Worm (Caenorhabditis elegans) whole organism, young adult: ENCODE data around the gene K10C9.7.

Experiments
- T07F8.4 ChIP-seq: sonication (generic microtip); optimal IDR thresholded peaks from 2 replicates; lab custom pipeline; 2016; ENCODE audit warnings: mild to moderate bottlenecking, missing genetic modification characterization, moderate library complexity, missing compliant biosample characterization
- aptf-2 ChIP-seq: fragments of 200-800 bp; sonication (Bioruptor generic); conservative IDR thresholded peaks from 2 replicates; pipeline ENCODE4 v1.3.6; 2022; ENCODE audit warnings: missing genetic modification reagents, missing genetic modification characterization, missing compliant biosample characterization
- dpl-1 ChIP-seq: fragments of 150-350 bp; optimal IDR thresholded peaks from 2 replicates; lab custom pipeline; 2014; ENCODE audit warnings: missing biosample characterization, missing genetic modification reagents, missing genetic modification characterization
- mxl-1 ChIP-seq: sonication (generic microtip); optimal IDR thresholded peaks from 2 replicates; lab custom pipeline; 2016; ENCODE audit warnings: missing genetic modification characterization, missing compliant biosample characterization
- nhr-120 ChIP-seq: fragments of 200-800 bp; sonication (Bioruptor generic); IDR thresholded peaks from 2 replicates; pipeline ENCODE4 v1.3.6; 2022; ENCODE audit warnings: missing genetic modification characterization, missing compliant biosample characterization
- pha-4 ChIP-seq: fragments of 150-350 bp; sonication (generic microtip); optimal IDR thresholded peaks from 2 replicates; lab custom pipeline; 2014; ENCODE audit warnings: missing biosample characterization, missing genetic modification reagents, missing genetic modification characterization
- sea-2 ChIP-seq: fragments of 200-800 bp; sonication (Bioruptor generic); IDR thresholded peaks from 2 replicates; pipeline ENCODE4 v1.3.6; 2022; ENCODE audit warnings: missing genetic modification characterization, missing compliant biosample characterization

DNA sequence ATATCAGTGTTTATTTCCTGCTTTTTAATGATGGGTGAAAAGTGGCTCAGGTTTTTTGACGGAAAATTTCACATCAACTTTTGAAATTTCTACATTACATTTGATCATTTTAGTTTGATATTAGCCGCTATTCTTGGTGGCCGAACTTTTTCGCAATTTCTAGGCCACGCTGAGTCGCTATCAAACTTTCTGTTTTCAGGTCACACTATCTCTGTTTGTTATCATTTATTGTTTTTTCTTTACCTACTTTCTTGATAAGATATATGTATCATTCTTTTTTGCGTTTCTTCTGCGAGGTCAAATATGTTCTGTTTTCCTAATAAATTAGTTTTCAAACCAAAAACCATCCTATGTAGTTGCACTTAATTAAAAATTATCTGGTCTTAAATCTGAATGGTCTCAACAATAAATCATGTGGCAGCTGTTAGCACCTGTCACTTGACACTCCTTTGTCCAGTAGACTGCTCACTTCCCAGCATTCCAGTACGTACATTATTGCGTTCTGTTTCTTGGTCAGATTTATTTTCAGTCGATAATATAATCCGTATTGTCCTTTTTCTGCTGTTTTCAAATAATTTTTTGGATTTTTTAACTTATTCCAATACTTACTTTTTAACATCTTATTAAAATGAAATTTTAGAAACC, 7.0 kb downstream of the K10C9.7 start:
- TF ChIP-seq sea-2 (no peak), nhr-120 (no peak), dpl-1 (GFP tag; lab: Kevin White, UChicago) (no peak), aptf-2 (GFP tag; lab: Robert Waterston, UW) (no peak), mxl-1 (tag; lab: Kevin White, UChicago) (no peak), T07F8.4 (tag; lab: Kevin White, UChicago) (no peak), pha-4 (tag; lab: Kevin White, UChicago) (no peak)
